Fruit fly (Drosophila melanogaster): Measurements from ENCODE around the gene Cyp310a1.

Gene Cyp310a1

dm6 chr2L:18663395-18663794 lies 10.6 kb upstream of the Cyp310a1 start:
- TF ChIP-seq CG5204 (GFP tag; optimal IDR thresholded peaks at IDR 0.05) (no peak), kay (GFP tag; ENCODE audit: borderline replicate concordance) (peak; percentile 6)

- TF ChIP-seq CG11617 (GFP tag; optimal IDR thresholded peaks at IDR 0.05), result no peak
- no peak for TF ChIP-seq Crg-1 (GFP tag; optimal IDR thresholded peaks at IDR 0.05)
- TF ChIP-seq CG33017 (tag; optimal IDR thresholded peaks at IDR 0.05), result no peak
- no peak for TF ChIP-seq ovo (GFP tag; optimal IDR thresholded peaks at IDR 0.05)
These were observed 5.3 kb upstream of the Cyp310a1 start for dm6 chr2L:18658108-18658507.

DNA sequence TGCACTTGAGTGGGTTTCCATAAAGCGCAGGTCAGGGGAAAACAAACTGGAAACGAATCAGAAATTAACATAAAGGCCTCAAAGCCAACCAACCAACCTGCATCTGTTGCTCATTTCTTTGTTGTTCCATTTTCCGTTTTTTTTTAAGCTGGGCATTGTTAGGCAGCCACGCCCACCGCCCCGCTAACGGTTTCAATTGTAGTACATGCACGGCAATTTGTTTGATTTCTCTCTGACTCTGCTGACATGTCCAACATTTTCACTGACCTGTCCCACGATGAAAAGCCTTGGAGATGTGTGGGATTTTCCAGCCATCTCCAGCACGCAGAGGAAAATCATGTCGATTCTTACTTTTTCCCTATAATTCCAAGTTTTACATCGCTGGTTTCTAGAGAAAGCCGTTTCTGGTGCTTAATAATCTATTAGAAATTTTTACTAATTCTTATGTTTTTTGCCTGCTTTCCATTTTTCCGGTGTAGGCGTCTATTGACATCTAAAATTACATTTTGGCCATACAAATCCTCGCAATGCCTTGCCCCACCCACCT lies 4.0 kb upstream of the Cyp310a1 start:
- TF ChIP-seq ovo (GFP tag; optimal IDR thresholded peaks at IDR 0.05) (no peak), CG11617 (GFP tag; optimal IDR thresholded peaks at IDR 0.05) (no peak), Mnt (GFP tag; optimal IDR thresholded peaks at IDR 0.05) (no peak), toe (GFP tag; optimal IDR thresholded peaks at IDR 0.05) (no peak)

- no peak for TF ChIP-seq pad (GFP tag; optimal IDR thresholded peaks at IDR 0.05)
- TF ChIP-seq tj (GFP tag; optimal IDR thresholded peaks at IDR 0.05), result no peak
- TF ChIP-seq CG14711 (tag; optimal IDR thresholded peaks at IDR 0.05), result peak; percentile 23
- TF ChIP-seq toe (GFP tag; optimal IDR thresholded peaks at IDR 0.05), result no peak
These were observed 492 bp upstream of the Cyp310a1 start for dm6 chr2L:18653328-18653675.

DNA sequence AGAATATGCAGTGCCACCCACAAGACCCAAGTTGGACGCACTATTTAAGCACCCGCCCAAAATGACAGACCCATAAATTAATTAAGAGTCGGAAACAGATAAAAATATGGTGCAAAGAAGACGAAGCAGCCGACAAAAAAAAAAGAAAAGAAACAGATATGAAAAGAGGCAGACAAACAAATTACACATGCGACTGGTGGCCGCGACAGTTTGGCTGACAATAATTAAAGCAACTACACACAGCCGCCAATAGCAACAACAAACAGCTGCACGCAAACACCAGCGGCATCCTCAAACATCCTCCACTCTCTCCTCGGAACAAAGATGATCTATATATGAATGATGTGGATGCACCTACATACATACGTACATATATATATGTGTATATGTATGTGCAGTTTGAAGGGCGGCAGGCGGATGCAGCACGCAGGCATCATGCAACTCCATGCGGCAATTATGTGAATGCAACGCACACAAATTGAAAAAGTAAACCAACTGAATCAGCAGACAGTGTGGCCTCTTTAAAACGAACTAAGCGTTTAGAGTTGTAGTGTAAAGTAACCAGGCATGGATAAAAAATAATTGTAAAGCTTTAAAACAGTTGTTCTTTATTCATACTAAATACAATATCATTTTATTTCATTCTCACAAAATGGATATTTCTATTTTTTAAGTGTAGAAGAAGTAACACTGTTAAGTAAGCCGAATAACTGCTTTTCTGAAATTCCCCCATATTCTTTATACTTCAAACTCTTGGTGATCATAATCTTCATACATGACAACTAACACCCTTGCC lies 4.8 kb downstream of the Cyp310a1 start:
- TF ChIP-seq CG7045 (GFP tag; optimal IDR thresholded peaks at IDR 0.05), result no peak
- TF ChIP-seq kay (GFP tag; ENCODE audit: borderline replicate concordance), result peak; percentile 20

dm6 chr2L:18645468-18645867 lies 7.3 kb downstream of the Cyp310a1 start:
- TF ChIP-seq CG7101 (tag; optimal IDR thresholded peaks at IDR 0.05) (no peak), kay (GFP tag; ENCODE audit: borderline replicate concordance) (no peak)

- TF ChIP-seq kay (GFP tag; ENCODE audit: borderline replicate concordance) (no peak), tj (GFP tag; optimal IDR thresholded peaks at IDR 0.05) (peak; percentile 6)
These were observed 11.7 kb downstream of the Cyp310a1 start for dm6 chr2L:18641087-18641486.

dm6 chr2L:18638945-18639344 lies 13.9 kb downstream of the Cyp310a1 start:
- TF ChIP-seq ovo (GFP tag; optimal IDR thresholded peaks at IDR 0.05), result no peak
- TF ChIP-seq CG1620 (GFP tag; optimal IDR thresholded peaks at IDR 0.05), result no peak
- no peak for TF ChIP-seq Mnt (GFP tag; optimal IDR thresholded peaks at IDR 0.05)
- TF ChIP-seq CG14711 (tag; optimal IDR thresholded peaks at IDR 0.05), result no peak
- TF ChIP-seq cic (GFP tag; optimal IDR thresholded peaks at IDR 0.05), result no peak

- TF ChIP-seq cnc (optimal IDR thresholded peaks at IDR 0.05) (no peak), Mnt (GFP tag; optimal IDR thresholded peaks at IDR 0.05) (no peak), CG14711 (tag; optimal IDR thresholded peaks at IDR 0.05) (peak; percentile 47), kay (GFP tag; ENCODE audit: borderline replicate concordance) (no peak), toe (GFP tag; optimal IDR thresholded peaks at IDR 0.05) (no peak), Hr96 (GFP tag; optimal IDR thresholded peaks at IDR 0.05) (no peak), CG7045 (GFP tag; optimal IDR thresholded peaks at IDR 0.05) (peak; percentile 38), ovo (GFP tag; optimal IDR thresholded peaks at IDR 0.05) (peak; percentile 39), CG12768 (GFP tag; optimal IDR thresholded peaks at IDR 0.05) (peak; percentile 52), CG7101 (tag; optimal IDR thresholded peaks at IDR 0.05) (peak; percentile 27), cic (GFP tag; optimal IDR thresholded peaks at IDR 0.05) (peak; percentile 81), CG11617 (GFP tag; optimal IDR thresholded peaks at IDR 0.05) (no peak), CG5204 (GFP tag; optimal IDR thresholded peaks at IDR 0.05) (no peak), pad (GFP tag; optimal IDR thresholded peaks at IDR 0.05) (no peak), bab1 (GFP tag; optimal IDR thresholded peaks at IDR 0.05) (peak; percentile 9), tj (GFP tag; optimal IDR thresholded peaks at IDR 0.05) (no peak), Crg-1 (GFP tag; optimal IDR thresholded peaks at IDR 0.05) (peak; percentile 50), Clk (GFP tag; optimal IDR thresholded peaks at IDR 0.05) (no peak), CG1620 (GFP tag; optimal IDR thresholded peaks at IDR 0.05) (no peak), CG33017 (tag; optimal IDR thresholded peaks at IDR 0.05) (peak; percentile 45)
These were observed 20.4 kb downstream of the Cyp310a1 start for dm6 chr2L:18632389-18632788.

All from whole organism, adult.